Worm (Caenorhabditis elegans) whole organism, mixed stage, embryonic: ENCODE measurements around the gene srw-87.

Experiments
- M03D4.4 ChIP-seq: sonication (generic microtip); optimal IDR thresholded peaks from 2 replicates; lab custom pipeline; 2017; ENCODE audit warnings: mild to moderate bottlenecking, missing genetic modification characterization, missing compliant biosample characterization
- bed-3 ChIP-seq: fragments of 200-800 bp; sonication (Bioruptor generic); optimal IDR thresholded peaks from 3 replicates; lab custom pipeline; 2018; ENCODE audit warnings: mild to moderate bottlenecking, missing genetic modification characterization, moderate library complexity, missing compliant biosample characterization
- ceh-39 ChIP-seq: fragments of 150-350 bp; optimal IDR thresholded peaks from 2 replicates; lab custom pipeline; 2014; ENCODE audit warnings: missing biosample characterization, missing genetic modification characterization
- ceh-43 ChIP-seq: fragments of 200-800 bp; sonication (Bioruptor generic); optimal IDR thresholded peaks from 2 replicates; lab custom pipeline; 2018; ENCODE audit warnings: mild to moderate bottlenecking, missing genetic modification characterization, moderate library complexity, missing compliant biosample characterization
- ceh-83 ChIP-seq: fragments of 200-800 bp; sonication (Bioruptor generic); optimal IDR thresholded peaks from 2 replicates; lab custom pipeline; 2018; ENCODE audit warnings: mild to moderate bottlenecking, missing genetic modification characterization, missing compliant biosample characterization
- ces-1 ChIP-seq: fragments of 150-350 bp; optimal IDR thresholded peaks from 2 replicates; lab custom pipeline; 2014; ENCODE audit warnings: missing biosample characterization, missing genetic modification reagents, missing genetic modification characterization
- cnd-1 ChIP-seq: fragments of 200-800 bp; sonication (Bioruptor generic); optimal IDR thresholded peaks from 2 replicates; lab custom pipeline; 2018; ENCODE audit warnings: mild to moderate bottlenecking, missing genetic modification characterization, missing compliant biosample characterization
- drap-1 ChIP-seq: fragments of 200-800 bp; sonication (Bioruptor generic); optimal IDR thresholded peaks from 3 replicates; lab custom pipeline; 2018; ENCODE audit warnings: mild to moderate bottlenecking, missing genetic modification characterization, missing compliant biosample characterization
- elt-1 ChIP-seq: sonication (generic microtip); optimal IDR thresholded peaks from 2 replicates; lab custom pipeline; 2017; ENCODE audit warnings: missing genetic modification characterization, mild to moderate bottlenecking, missing compliant biosample characterization, antibody characterized with exemption, moderate library complexity, borderline replicate concordance; ENCODE audit not compliant: insufficient read depth
- elt-3 ChIP-seq: fragments of 150-350 bp; optimal IDR thresholded peaks from 2 replicates; lab custom pipeline; 2014; ENCODE audit warnings: missing biosample characterization, missing genetic modification characterization
- flh-1 ChIP-seq: fragments of 200-800 bp; sonication (Bioruptor generic); optimal IDR thresholded peaks from 2 replicates; lab custom pipeline; 2018; ENCODE audit warnings: mild to moderate bottlenecking, missing genetic modification characterization, moderate library complexity, missing compliant biosample characterization
- ham-2 ChIP-seq: fragments of 200-800 bp; sonication (Bioruptor generic); optimal IDR thresholded peaks from 2 replicates; lab custom pipeline; 2018; ENCODE audit warnings: mild to moderate bottlenecking, missing genetic modification characterization, missing compliant biosample characterization
- hlh-1 ChIP-seq: fragments of 150-350 bp; optimal IDR thresholded peaks from 2 replicates; lab custom pipeline; 2014; ENCODE audit warnings: missing biosample characterization, missing genetic modification reagents, missing genetic modification characterization
- lin-13 ChIP-seq: fragments of 150-350 bp; optimal IDR thresholded peaks from 2 replicates; lab custom pipeline; 2014; ENCODE audit warnings: missing biosample characterization, missing genetic modification characterization
- lin-32 ChIP-seq: fragments of 200-800 bp; sonication (Bioruptor generic); optimal IDR thresholded peaks from 2 replicates; lab custom pipeline; 2018; ENCODE audit warnings: mild to moderate bottlenecking, missing genetic modification characterization, missing compliant biosample characterization
- lsy-2 ChIP-seq: fragments of 150-350 bp; optimal IDR thresholded peaks from 2 replicates; lab custom pipeline; 2014; ENCODE audit warnings: missing biosample characterization, missing genetic modification characterization
- mab-5 ChIP-seq: fragments of 150-350 bp; optimal IDR thresholded peaks from 2 replicates; lab custom pipeline; 2014; ENCODE audit warnings: missing biosample characterization, missing genetic modification characterization
- mep-1 ChIP-seq: fragments of 150-350 bp; optimal IDR thresholded peaks from 2 replicates; lab custom pipeline; 2017; ENCODE audit warnings: missing biosample characterization, missing genetic modification reagents, missing genetic modification characterization, inconsistent platforms
- mls-2 ChIP-seq: sonication (generic microtip); optimal IDR thresholded peaks from 2 replicates; lab custom pipeline; 2016; ENCODE audit warnings: mild to moderate bottlenecking, missing genetic modification characterization, moderate library complexity, missing compliant biosample characterization
- nhr-12 ChIP-seq: fragments of 150-350 bp; optimal IDR thresholded peaks from 2 replicates; lab custom pipeline; 2014; ENCODE audit warnings: missing biosample characterization, missing genetic modification characterization
- nhr-2 ChIP-seq: fragments of 150-350 bp; optimal IDR thresholded peaks from 2 replicates; lab custom pipeline; 2014; ENCODE audit warnings: missing biosample characterization, missing genetic modification characterization
- nhr-237 ChIP-seq: fragments of 150-350 bp; optimal IDR thresholded peaks from 2 replicates; lab custom pipeline; 2014; ENCODE audit warnings: missing biosample characterization, missing genetic modification characterization
- nhr-28 ChIP-seq: fragments of 150-350 bp; optimal IDR thresholded peaks from 2 replicates; lab custom pipeline; 2014; ENCODE audit warnings: missing biosample characterization, missing genetic modification characterization
- sem-2 ChIP-seq: fragments of 200-800 bp; sonication (Bioruptor generic); optimal IDR thresholded peaks from 2 replicates; lab custom pipeline; 2018; ENCODE audit warnings: mild to moderate bottlenecking, missing genetic modification characterization, missing compliant biosample characterization
- snpc-4 ChIP-seq: fragments of 150-350 bp; optimal IDR thresholded peaks from 2 replicates; lab custom pipeline; 2014; ENCODE audit warnings: missing biosample characterization, missing genetic modification characterization
- tbx-8 ChIP-seq: fragments of 200-800 bp; sonication (Bioruptor generic); optimal IDR thresholded peaks from 2 replicates; lab custom pipeline; 2018; ENCODE audit warnings: mild to moderate bottlenecking, missing genetic modification characterization, moderate library complexity, missing compliant biosample characterization
- unc-120 ChIP-seq: sonication (generic microtip); optimal IDR thresholded peaks from 2 replicates; lab custom pipeline; 2017; ENCODE audit warnings: missing genetic modification characterization, missing compliant biosample characterization; ENCODE audit not compliant: poor library complexity, severe bottlenecking
- unc-39 ChIP-seq: fragments of 150-350 bp; optimal IDR thresholded peaks from 2 replicates; lab custom pipeline; 2014; ENCODE audit warnings: missing biosample characterization, missing genetic modification characterization
- zip-8 ChIP-seq: fragments of 150-350 bp; optimal IDR thresholded peaks from 2 replicates; lab custom pipeline; 2014; ENCODE audit warnings: missing biosample characterization, missing genetic modification characterization
- ztf-11 ChIP-seq: fragments of 150-350 bp; optimal IDR thresholded peaks from 2 replicates; lab custom pipeline; 2014; ENCODE audit warnings: missing biosample characterization, missing genetic modification characterization

Gene srw-87

DNA sequence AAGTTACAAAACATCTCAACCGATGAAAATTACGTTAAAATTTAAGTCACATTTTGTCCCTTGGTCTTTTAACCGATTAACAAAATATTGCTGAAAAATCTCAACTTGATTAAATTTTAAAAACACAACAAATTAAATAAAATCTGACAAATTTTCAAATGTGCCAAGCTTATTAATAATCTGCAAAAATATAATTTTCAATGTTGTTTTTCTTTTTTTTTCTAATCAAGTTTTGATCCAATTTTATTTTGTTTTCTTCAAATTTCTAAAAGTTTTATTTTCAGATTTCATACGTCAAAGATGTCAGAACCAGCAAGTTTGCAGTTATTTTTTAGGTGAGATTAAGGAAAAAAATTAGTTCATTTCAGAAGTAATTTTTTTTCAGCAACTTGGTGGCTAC lies at the start of gene srw-87:
Gene srw-87, plus strand, starts transcription at position 301 of the 400 bp plus-strand sequence.
- TF ChIP-seq unc-39, result no peak
- no peak for TF ChIP-seq tbx-8 (GFP tag; lab: Kevin White, UChicago)
- TF ChIP-seq ceh-43, result no peak
- TF ChIP-seq elt-1, result no peak
- TF ChIP-seq ceh-39 (tag; lab: Kevin White, UChicago), result no peak
- TF ChIP-seq mab-5 (tag; lab: Kevin White, UChicago), result no peak
- no peak for TF ChIP-seq flh-1 (GFP tag; lab: Kevin White, UChicago)
- no peak for TF ChIP-seq nhr-28 (tag; lab: Kevin White, UChicago)
- no peak for TF ChIP-seq lsy-2 (tag; lab: Kevin White, UChicago)
- TF ChIP-seq, all 35 proteins: peak for 0

ce11 chrV:16287619-16288018 lies 48.8 kb upstream of the srw-87 start, which contains the start of gene F28G4.3:
F28G4.3 (minus strand) TSS chrV:16287719.
- TF ChIP-seq snpc-4 (tag; lab: Kevin White, UChicago), result no peak

ce11 chrV:16292409-16292808 lies 44.0 kb upstream of the srw-87 start, which contains the start of gene oac-5:
oac-5 (plus strand) TSS chrV:16292709.
- TF ChIP-seq ceh-83 (GFP tag; lab: Kevin White, UChicago), result no peak
- TF ChIP-seq lin-13 (tag; lab: Kevin White, UChicago), result no peak
- no peak for TF ChIP-seq lin-32 (GFP tag; lab: Kevin White, UChicago)
- no peak for TF ChIP-seq nhr-28 (tag; lab: Kevin White, UChicago)
- TF ChIP-seq M03D4.4 (tag; lab: Kevin White, UChicago), result no peak
- TF ChIP-seq ztf-11, result no peak
- TF ChIP-seq ceh-39 (tag; lab: Kevin White, UChicago), result no peak
- no peak for TF ChIP-seq sem-2 (GFP tag; lab: Kevin White, UChicago)
- TF ChIP-seq unc-120 (tag; lab: Kevin White, UChicago), result no peak
- no peak for TF ChIP-seq ces-1
- TF ChIP-seq lsy-2 (tag; lab: Kevin White, UChicago), result no peak
- no peak for TF ChIP-seq nhr-237 (tag; lab: Kevin White, UChicago)
- TF ChIP-seq mep-1 (tag; lab: Kevin White, UChicago), result no peak
- TF ChIP-seq drap-1 (GFP tag; lab: Kevin White, UChicago), result no peak
- TF ChIP-seq cnd-1, result no peak
- TF ChIP-seq mls-2 (tag; lab: Kevin White, UChicago), result no peak
- TF ChIP-seq nhr-2 (tag; lab: Kevin White, UChicago), result no peak

DNA sequence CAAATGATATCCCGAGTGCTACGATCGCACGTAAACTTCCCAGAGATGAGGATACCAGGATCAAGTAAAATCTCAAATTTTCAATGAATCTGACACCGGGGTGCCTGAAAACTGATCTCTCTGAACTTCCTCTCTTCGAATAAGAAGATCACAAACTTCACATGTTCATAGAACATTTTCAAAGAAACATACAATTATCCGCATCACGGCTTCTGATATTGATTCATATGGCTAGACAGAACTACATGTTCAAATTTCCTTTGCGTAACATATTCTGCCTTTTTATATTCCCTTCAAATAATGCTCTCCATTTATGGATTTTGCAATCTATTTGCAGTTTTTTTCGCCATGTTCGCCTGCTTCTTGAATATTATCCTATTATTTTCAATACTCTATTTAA lies 39.4 kb upstream of the srw-87 start, which contains the start of gene srbc-83:
Gene srbc-83, plus strand, starts transcription at position 301 of the 400 bp plus-strand sequence.
- TF ChIP-seq lin-13 (tag; lab: Kevin White, UChicago) (no peak), ham-2 (no peak), ztf-11 (no peak), M03D4.4 (tag; lab: Kevin White, UChicago) (no peak), flh-1 (GFP tag; lab: Kevin White, UChicago) (no peak), elt-3 (tag; lab: Kevin White, UChicago) (no peak), drap-1 (GFP tag; lab: Kevin White, UChicago) (no peak), unc-120 (tag; lab: Kevin White, UChicago) (no peak), hlh-1 (tag; lab: Kevin White, UChicago) (no peak), zip-8 (tag; lab: Kevin White, UChicago) (no peak), nhr-28 (tag; lab: Kevin White, UChicago) (no peak), mep-1 (tag; lab: Kevin White, UChicago) (no peak), elt-1 (no peak), ces-1 (no peak), ceh-39 (tag; lab: Kevin White, UChicago) (no peak)

DNA sequence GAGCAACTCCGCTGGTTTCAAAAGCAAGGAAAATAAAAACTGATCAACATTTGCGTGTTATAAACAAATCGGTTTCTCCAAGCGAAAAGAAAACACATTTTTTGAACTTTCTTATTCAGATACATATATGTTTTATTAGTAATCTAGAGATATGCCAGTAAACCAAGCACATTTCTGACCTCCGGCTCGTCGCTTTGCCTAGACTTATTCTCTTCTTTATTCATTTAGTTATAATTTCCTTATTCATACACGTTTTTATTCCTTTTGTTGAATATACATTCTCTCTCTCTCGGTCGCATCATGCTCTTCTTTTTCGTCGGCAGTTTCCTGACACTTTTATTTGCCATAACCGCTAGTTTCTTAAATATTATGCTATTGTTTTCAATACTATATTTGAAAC lies 37.8 kb upstream of the srw-87 start, which contains the start of gene srbc-84:
Gene srbc-84, plus strand, starts transcription at position 301 of the 400 bp plus-strand sequence.
- TF ChIP-seq ztf-11 (no peak), ceh-39 (tag; lab: Kevin White, UChicago) (no peak), nhr-237 (tag; lab: Kevin White, UChicago) (no peak), bed-3 (no peak), nhr-12 (tag; lab: Kevin White, UChicago) (no peak), elt-1 (no peak), flh-1 (GFP tag; lab: Kevin White, UChicago) (no peak), lin-13 (tag; lab: Kevin White, UChicago) (no peak), M03D4.4 (tag; lab: Kevin White, UChicago) (no peak), ceh-83 (GFP tag; lab: Kevin White, UChicago) (no peak), unc-120 (tag; lab: Kevin White, UChicago) (no peak)
